Fruit fly (Drosophila melanogaster) whole organism, pupa: Measurements from ENCODE around the gene CG6592.

Experiments
- CG10348 ChIP-seq: fragments of 200-800 bp; sonication (Bioruptor generic); IDR thresholded peaks from 2 replicates; pipeline ENCODE4 v1.3.6; 2022; ENCODE audit warnings: missing biosample characterization, missing genetic modification characterization
- CG12605 ChIP-seq: fragments of 200-800 bp; sonication (Bioruptor generic); IDR thresholded peaks from 2 replicates; pipeline ENCODE4 v1.3.6; 2022; ENCODE audit warnings: missing biosample characterization, missing genetic modification characterization
- CG15710 ChIP-seq: fragments of 200-800 bp; sonication (Bioruptor generic); optimal IDR thresholded peaks from 2 replicates; lab custom pipeline; 2018; ENCODE audit warnings: missing biosample characterization, mild to moderate bottlenecking, missing genetic modification characterization, moderate library complexity
- CG8159 ChIP-seq: fragments of 200-800 bp; sonication (Bioruptor generic); optimal IDR thresholded peaks from 3 replicates; lab custom pipeline; 2018; ENCODE audit warnings: missing biosample characterization, mild to moderate bottlenecking, missing genetic modification characterization, moderate library complexity
- CG8301 ChIP-seq: fragments of 200-800 bp; sonication (Bioruptor generic); optimal IDR thresholded peaks from 2 replicates; lab custom pipeline; 2018; ENCODE audit warnings: missing biosample characterization, mild to moderate bottlenecking, missing genetic modification characterization
- Pif1A ChIP-seq: fragments of 200-800 bp; sonication (Bioruptor generic); optimal IDR thresholded peaks from 3 replicates; lab custom pipeline; 2016; ENCODE audit warnings: missing biosample characterization, missing genetic modification characterization
- gl ChIP-seq: fragments of 200-800 bp; sonication (Bioruptor generic); optimal IDR thresholded peaks from 2 replicates; lab custom pipeline; 2018; ENCODE audit warnings: missing biosample characterization, mild to moderate bottlenecking, missing genetic modification characterization

DNA sequence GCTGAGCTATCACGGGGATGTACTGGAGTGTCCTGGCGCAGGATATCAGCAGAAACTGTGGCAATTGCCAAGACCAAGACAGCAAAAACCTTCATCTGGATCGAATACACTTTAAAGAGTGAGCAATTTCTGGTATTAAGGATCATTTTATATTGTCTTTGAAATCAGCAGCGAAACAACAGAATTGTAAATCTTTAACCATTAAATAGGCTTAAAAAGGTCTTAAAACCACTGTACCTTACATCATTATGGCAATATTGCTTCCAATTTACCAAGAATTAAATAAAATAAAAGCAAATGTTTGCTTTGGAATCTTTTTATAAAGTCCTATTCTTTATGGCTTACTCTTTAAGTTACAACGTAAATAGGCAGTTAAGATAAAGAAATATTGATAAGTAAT, 24.9 kb upstream of the CG6592 start, which contains the start of gene CG10477:
- TF ChIP-seq CG10348 (GFP tag; lab: Robert Waterston, UW), result no peak
- no peak for TF ChIP-seq CG15710 (tag; lab: Kevin White, UChicago)
- no peak for TF ChIP-seq CG8301 (tag; lab: Kevin White, UChicago)
- TF ChIP-seq CG12605, result no peak
- no peak for TF ChIP-seq gl
- TF ChIP-seq CG8159 (tag; lab: Kevin White, UChicago), result no peak
- TF ChIP-seq Pif1A (GFP tag; lab: Kevin White, UChicago), result no peak
